Worm (Caenorhabditis elegans) whole organism, L4 larva: ENCODE data around the gene hum-6.

Source experiments
- aha-1 ChIP-seq: fragments of 150-350 bp; peaks from one replicate; lab custom pipeline; 2014; ENCODE audit warnings: missing biosample characterization, missing genetic modification characterization
- ceh-82 ChIP-seq: sonication (generic microtip); optimal IDR thresholded peaks from 2 replicates; lab custom pipeline; 2017; ENCODE audit warnings: missing biosample characterization, missing genetic modification characterization
- daf-8 ChIP-seq: fragments of 200-800 bp; sonication (Bioruptor generic); IDR thresholded peaks from 2 replicates; pipeline ENCODE4 v1.3.6; 2022; ENCODE audit warnings: missing genetic modification characterization, missing compliant biosample characterization
- dpl-1 ChIP-seq: fragments of 150-350 bp; optimal IDR thresholded peaks from 2 replicates; lab custom pipeline; 2014; ENCODE audit warnings: missing biosample characterization, missing genetic modification reagents, missing genetic modification characterization
- lsy-2 ChIP-seq, 2 experiments: fragments of 150-350 bp in 1 of 2; sonication (generic microtip) in 1 of 2; optimal IDR thresholded peaks; 2 replicates each; lab custom pipeline; 2014 to 2017; ENCODE audit warnings: missing biosample characterization in 2 of 2, missing genetic modification characterization in 2 of 2
- madf-5 ChIP-seq, 2 experiments: fragments of 200-800 bp; sonication (Bioruptor generic); IDR thresholded peaks; 2 replicates each; pipeline ENCODE4 v1.3.6; 2022; ENCODE audit warnings: missing compliant biosample characterization in 2 of 2, missing genetic modification characterization in 2 of 2
- mdl-1 ChIP-seq, 2 experiments: fragments of 150-350 bp in 1 of 2; sonication (generic microtip) in 1 of 2; optimal IDR thresholded peaks; 2 replicates each; lab custom pipeline; 2014 to 2017; ENCODE audit warnings: missing biosample characterization in 2 of 2, missing genetic modification characterization in 2 of 2
- pha-4 ChIP-seq, 2 experiments: fragments of 150-350 bp in 1 of 2; fragments of 200-800 bp in 1 of 2; sonication (Bioruptor generic) in 1 of 2; IDR thresholded peaks in 1 of 2; optimal IDR thresholded peaks in 1 of 2; 2 replicates each; pipeline versions ENCODE4 v1.3.6 to Lab custom; 2014 to 2022; ENCODE audit warnings: missing genetic modification characterization in 2 of 2, missing genetic modification reagents in 2 of 2, missing biosample characterization in 1 of 2, missing compliant biosample characterization in 1 of 2
- tag-97 ChIP-seq: fragments of 200-800 bp; sonication (Bioruptor generic); IDR thresholded peaks from 2 replicates; pipeline ENCODE4 v1.3.6; 2022; ENCODE audit warnings: missing genetic modification characterization, missing compliant biosample characterization
- unc-62 ChIP-seq, 3 experiments: fragments of 150-350 bp in 1 of 3; sonication (generic microtip); optimal IDR thresholded peaks in 2 of 3; peaks in 1 of 3; 1 replicate in 1 of 3; 2 replicates in 2 of 3; lab custom pipeline; 2014 to 2017; ENCODE audit warnings: missing biosample characterization in 3 of 3, missing genetic modification characterization in 3 of 3, missing genetic modification reagents in 3 of 3, missing genotype in 1 of 3
- zfp-3 ChIP-seq: fragments of 200-800 bp; sonication (Bioruptor generic); conservative IDR thresholded peaks from 2 replicates; pipeline ENCODE4 v1.3.6; 2022; ENCODE audit warnings: missing genetic modification reagents, missing genetic modification characterization, missing compliant biosample characterization

- TF ChIP-seq zfp-3 (GFP tag; lab: Robert Waterston, UW) = no peak
- TF ChIP-seq dpl-1 (GFP tag; lab: Kevin White, UChicago) = no peak
- no peak for TF ChIP-seq aha-1
- peak in 1 of 2 experiments; percentile 3 for TF ChIP-seq lsy-2 (tag; optimal IDR thresholded peaks at IDR 0.05; lab: Kevin White, UChicago)
- no peak for TF ChIP-seq daf-8 (GFP tag; lab: Robert Waterston, UW)
- no peak for TF ChIP-seq mdl-1 (tag; optimal IDR thresholded peaks at IDR 0.05; lab: Kevin White, UChicago)
- no peak for TF ChIP-seq tag-97 (GFP tag; lab: Robert Waterston, UW)
- no peak for TF ChIP-seq ceh-82
- TF ChIP-seq madf-5 (GFP tag; IDR thresholded peaks at IDR 0.05; lab: Robert Waterston, UW) = no peak
- no peak for TF ChIP-seq pha-4 (GFP tag; IDR thresholded peaks at IDR 0.05; lab: Robert Waterston, UW)
- TF ChIP-seq pha-4 (tag; optimal IDR thresholded peaks at IDR 0.05; lab: Kevin White, UChicago) = no peak
- TF ChIP-seq unc-62 (GFP tag; optimal IDR thresholded peaks at IDR 0.05 in 1 of 2; lab: Kevin White, UChicago) = no peak
- TF ChIP-seq unc-62 (tag; optimal IDR thresholded peaks at IDR 0.05; lab: Kevin White, UChicago) = no peak
These were observed 44.5 kb upstream of the hum-6 start for ce11 chrX:2258404-2258803.
